Worm (Caenorhabditis elegans): ENCODE data around the gene B0336.12.
A peak's percentile ranks its signal among the peaks of the same experiment; 100 is the strongest.

Gene B0336.12

DNA sequence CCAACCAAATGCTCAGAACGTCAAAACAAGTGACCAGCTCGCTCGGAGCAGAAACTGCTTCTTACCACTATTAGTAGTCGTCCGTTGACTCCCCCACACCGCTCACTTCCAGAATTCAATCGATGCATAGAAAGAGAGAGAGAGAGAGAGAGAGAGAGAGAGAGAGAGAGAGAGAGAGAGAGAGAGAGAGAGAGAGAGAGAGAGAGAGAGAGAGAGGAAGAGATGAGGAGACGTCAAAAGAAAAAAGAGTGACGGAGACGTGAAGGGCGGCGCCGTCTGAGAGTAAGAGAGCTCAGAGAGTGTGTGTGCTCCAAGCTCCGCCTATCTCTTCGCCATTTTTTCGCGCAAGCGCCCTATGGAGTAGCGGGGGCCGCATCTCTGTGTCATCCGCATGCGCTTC is 45.3 kb upstream of the B0336.12 start, which contains the start of gene ida-1:
Gene ida-1 (plus strand): TSS at position 336 of the 400 bp plus-strand sequence.
- TF ChIP-seq pax-3 (tag; optimal IDR thresholded peaks at IDR 0.05) = peak; percentile 75
- TF ChIP-seq C16A3.4 (tag; optimal IDR thresholded peaks at IDR 0.05) = no peak
- no peak for TF ChIP-seq efl-3 (GFP tag; optimal IDR thresholded peaks at IDR 0.05)
- no peak for TF ChIP-seq unc-130 (tag; optimal IDR thresholded peaks at IDR 0.05)
- peak in 2 of 3 experiments; percentile 53 to 66 for TF ChIP-seq ceh-82 (tag; optimal IDR thresholded peaks at IDR 0.05)
- peak; percentile 60 for TF ChIP-seq ceh-8 (GFP tag; optimal IDR thresholded peaks at IDR 0.05)
- TF ChIP-seq lin-14 (GFP tag; optimal IDR thresholded peaks at IDR 0.05) = peak; percentile 89
- peak; percentile 13 for TF ChIP-seq jun-1 (tag; optimal IDR thresholded peaks at IDR 0.05)
- TF ChIP-seq lin-15B (tag; optimal IDR thresholded peaks at IDR 0.05) = no peak
- TF ChIP-seq hlh-17 (GFP tag; optimal IDR thresholded peaks at IDR 0.05; ENCODE audit: borderline replicate concordance) = no peak
- peak; percentile 11 for TF ChIP-seq nhr-71 (tag; optimal IDR thresholded peaks at IDR 0.05)
- peak; percentile 12 for TF ChIP-seq nhr-11 (tag; optimal IDR thresholded peaks at IDR 0.05)
- peak in 1 of 3 experiments; percentile 4 for TF ChIP-seq dpl-1 (GFP tag; optimal IDR thresholded peaks at IDR 0.05)
- peak; percentile 44 for TF ChIP-seq ceh-63 (GFP tag; optimal IDR thresholded peaks at IDR 0.05)
- peak; percentile 42 for TF ChIP-seq fkh-10 (GFP tag; optimal IDR thresholded peaks at IDR 0.05)
- peak; percentile 39 for TF ChIP-seq nhr-19 (GFP tag; conservative IDR thresholded peaks at IDR 0.05)
- TF ChIP-seq elt-2 (tag; optimal IDR thresholded peaks at IDR 0.05) = no peak
- peak; percentile 3 to 55 for TF ChIP-seq lsy-2 (tag; optimal IDR thresholded peaks at IDR 0.05)
- TF ChIP-seq mep-1 (tag; optimal IDR thresholded peaks at IDR 0.05) = peak; percentile 28
- TF ChIP-seq nhr-20 (tag; optimal IDR thresholded peaks at IDR 0.05) = no peak
- peak in 1 of 2 experiments; percentile 54 for TF ChIP-seq lin-35 (GFP tag; optimal IDR thresholded peaks at IDR 0.05)
- peak; percentile 56; the same call in 1 of the 2 replicates for TF ChIP-seq mab-9 (GFP tag; IDR thresholded peaks at IDR 0.05)
- TF ChIP-seq efl-1 (optimal IDR thresholded peaks at IDR 0.05) = peak; percentile 47 to 71
- TF ChIP-seq efl-1 (GFP tag; optimal IDR thresholded peaks at IDR 0.05 in 1 of 2) = peak in 1 of 2 experiments; percentile 1
- no peak for TF ChIP-seq unc-86 (tag; optimal IDR thresholded peaks at IDR 0.05)
- TF ChIP-seq isw-1 (GFP tag; IDR thresholded peaks at IDR 0.05) = peak; percentile 45
- no peak for TF ChIP-seq pag-3 (tag; optimal IDR thresholded peaks at IDR 0.05; ENCODE audit: borderline replicate concordance, insufficient read depth)
- TF ChIP-seq fkh-8 (tag; optimal IDR thresholded peaks at IDR 0.05) = peak; percentile 90
- TF ChIP-seq egl-13 (tag; optimal IDR thresholded peaks at IDR 0.05) = no peak
- peak; percentile 6 for TF ChIP-seq lin-13 (GFP tag; optimal IDR thresholded peaks at IDR 0.05)
- no peak for TF ChIP-seq skn-1 (tag; optimal IDR thresholded peaks at IDR 0.05)

DNA sequence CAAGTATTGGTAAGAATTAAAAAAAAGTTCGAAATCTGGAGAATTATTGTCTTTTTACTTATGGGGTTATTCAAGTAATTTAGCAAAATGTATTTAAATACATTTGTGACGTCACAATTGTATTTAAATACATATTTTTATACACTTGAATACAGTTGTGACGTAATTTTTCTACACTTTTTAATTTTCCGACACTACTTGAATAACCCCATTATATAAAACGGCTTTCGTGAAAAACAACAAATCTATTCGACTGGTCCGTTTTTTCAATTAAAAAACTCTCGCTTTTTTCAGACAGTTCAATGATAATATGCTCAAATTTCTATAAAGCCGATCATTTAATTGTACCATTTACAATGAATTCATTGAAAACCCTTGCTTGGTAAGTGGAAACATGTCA is 40.6 kb upstream of the B0336.12 start:
- TF ChIP-seq nhr-85 (tag) (no peak), snu-23 (GFP tag; optimal IDR thresholded peaks at IDR 0.05) (no peak), irx-1 (tag; optimal IDR thresholded peaks at IDR 0.05) (no peak), lin-14 (GFP tag; optimal IDR thresholded peaks at IDR 0.05) (no peak), nhr-71 (tag; optimal IDR thresholded peaks at IDR 0.05) (no peak), lin-13 (GFP tag; optimal IDR thresholded peaks at IDR 0.05) (no peak), lin-39 (tag; optimal IDR thresholded peaks at IDR 0.05) (no peak), unc-98 (GFP tag; IDR thresholded peaks at IDR 0.05) (no peak), mdl-1 (tag; optimal IDR thresholded peaks at IDR 0.05) (no peak), sup-37 (GFP tag; optimal IDR thresholded peaks at IDR 0.05) (no peak), hlh-4 (tag; optimal IDR thresholded peaks at IDR 0.05) (no peak), rnt-1 (tag; optimal IDR thresholded peaks at IDR 0.05) (no peak), swsn-7 (tag; optimal IDR thresholded peaks at IDR 0.05) (no peak), nhr-20 (tag; optimal IDR thresholded peaks at IDR 0.05) (no peak), blmp-1 (tag; optimal IDR thresholded peaks at IDR 0.05) (no peak), efl-1 (optimal IDR thresholded peaks at IDR 0.05) (no peak), efl-1 (GFP tag; optimal IDR thresholded peaks at IDR 0.05 in 1 of 2) (no peak), zag-1 (tag; optimal IDR thresholded peaks at IDR 0.05) (no peak), nhr-90 (tag; optimal IDR thresholded peaks at IDR 0.05; ENCODE audit: poor library complexity) (no peak), lir-3 (tag; optimal IDR thresholded peaks at IDR 0.05; ENCODE audit: poor library complexity) (no peak), nhr-28 (tag; optimal IDR thresholded peaks at IDR 0.05) (no peak)

Measured in whole organism, L1 larva.